Worm (Caenorhabditis elegans) whole organism, early embryonic: ENCODE results near the gene F11D11.3.

Experiments
- ama-1 ChIP-seq: fragments of 150-350 bp; optimal IDR thresholded peaks from 2 replicates; lab custom pipeline; 2014
- ceh-13 ChIP-seq: fragments of 200-800 bp; sonication (Bioruptor generic); optimal IDR thresholded peaks from 2 replicates; lab custom pipeline; 2018; ENCODE audit warnings: mild to moderate bottlenecking, missing genetic modification characterization, missing compliant biosample characterization
- hnd-1 ChIP-seq: sonication (generic microtip); optimal IDR thresholded peaks from 2 replicates; lab custom pipeline; 2016; ENCODE audit warnings: missing genetic modification characterization, missing compliant biosample characterization

ce11 chrV:18719412-18719811, 40.7 kb downstream of the F11D11.3 start:
- no peak for TF ChIP-seq ama-1 (lab: Kevin White, UChicago)
- TF ChIP-seq hnd-1, result no peak
- TF ChIP-seq ceh-13 (GFP tag; lab: Kevin White, UChicago), result no peak
